Worm (Caenorhabditis elegans) whole organism, young adult: Measurements from ENCODE around the gene cdr-3.

Source experiments
- attf-6 ChIP-seq: fragments of 200-800 bp; sonication (Bioruptor generic); IDR thresholded peaks from 2 replicates; pipeline ENCODE4 v1.3.6; 2022; ENCODE audit warnings: missing genetic modification reagents, missing genetic modification characterization, missing compliant biosample characterization
- ceh-40 ChIP-seq: fragments of 200-800 bp; sonication (Bioruptor generic); IDR thresholded peaks from 2 replicates; pipeline ENCODE4 v1.3.6; 2022; ENCODE audit warnings: missing genetic modification characterization, missing compliant biosample characterization
- egrh-3 ChIP-seq: fragments of 200-800 bp; sonication (Bioruptor generic); IDR thresholded peaks from 2 replicates; pipeline ENCODE4 v1.3.6; 2022; ENCODE audit warnings: missing genetic modification reagents, missing genetic modification characterization, missing compliant biosample characterization
- nfya-1 ChIP-seq: sonication (generic microtip); optimal IDR thresholded peaks from 2 replicates; lab custom pipeline; 2017; ENCODE audit warnings: antibody characterized with exemption, missing compliant biosample characterization, missing genetic modification characterization, borderline replicate concordance; ENCODE audit not compliant: insufficient read depth
- unc-130 ChIP-seq: sonication (generic microtip); optimal IDR thresholded peaks from 2 replicates; lab custom pipeline; 2016; ENCODE audit warnings: missing genetic modification reagents, missing genetic modification characterization, missing compliant biosample characterization

DNA sequence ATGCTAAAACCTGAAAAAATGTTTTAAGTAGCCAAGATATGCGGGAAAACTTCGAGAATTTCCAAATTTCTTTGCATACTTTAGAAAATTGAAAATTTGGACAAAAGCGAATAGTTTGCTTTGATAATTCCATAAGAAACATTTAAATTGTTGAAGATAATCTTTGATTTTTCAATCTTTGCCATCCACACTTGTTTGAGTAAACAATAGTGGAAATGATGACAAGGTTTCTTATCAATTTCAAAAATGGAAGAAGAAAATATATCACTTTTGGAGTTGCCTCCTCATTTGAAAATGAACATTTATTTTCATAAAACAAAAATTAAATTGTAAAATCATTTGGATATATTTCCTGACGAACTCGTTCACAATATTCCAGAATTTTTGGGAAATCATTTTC, 2.8 kb downstream of the cdr-3 start:
- TF ChIP-seq unc-130 (GFP tag; lab: Kevin White, UChicago) (no peak), egrh-3 (GFP tag; lab: Robert Waterston, UW) (no peak), nfya-1 (tag; lab: Kevin White, UChicago) (no peak), attf-6 (GFP tag; lab: Robert Waterston, UW) (no peak), ceh-40 (no peak)
